Worm (Caenorhabditis elegans) whole organism, early embryonic: ENCODE data around the gene col-170.

Experiments
- F13C5.2 ChIP-seq: sonication (generic microtip); optimal IDR thresholded peaks from 2 replicates; lab custom pipeline; 2017; ENCODE audit warnings: mild to moderate bottlenecking, missing genetic modification characterization, inconsistent platforms, missing compliant biosample characterization
- aly-1 ChIP-seq: sonication (generic microtip); optimal IDR thresholded peaks from 2 replicates; lab custom pipeline; 2016; ENCODE audit warnings: missing genetic modification characterization, missing compliant biosample characterization
- ama-1 ChIP-seq: fragments of 150-350 bp; optimal IDR thresholded peaks from 2 replicates; lab custom pipeline; 2014
- ceh-13 ChIP-seq: fragments of 200-800 bp; sonication (Bioruptor generic); optimal IDR thresholded peaks from 2 replicates; lab custom pipeline; 2018; ENCODE audit warnings: mild to moderate bottlenecking, missing genetic modification characterization, missing compliant biosample characterization
- ceh-36 ChIP-seq: sonication (generic microtip); optimal IDR thresholded peaks from 2 replicates; lab custom pipeline; 2016; ENCODE audit warnings: missing genetic modification characterization, inconsistent platforms, missing compliant biosample characterization
- flt-1 ChIP-seq: fragments of 200-800 bp; sonication (Bioruptor generic); IDR thresholded peaks from 2 replicates; pipeline ENCODE4 v1.3.6; 2022; ENCODE audit warnings: missing genetic modification characterization, missing compliant biosample characterization
- hmbx-1 ChIP-seq: sonication (generic microtip); optimal IDR thresholded peaks from 2 replicates; lab custom pipeline; 2016; ENCODE audit warnings: mild to moderate bottlenecking, missing genetic modification characterization, missing compliant biosample characterization
- hmg-4 ChIP-seq: fragments of 200-800 bp; sonication (Bioruptor generic); optimal IDR thresholded peaks from 2 replicates; lab custom pipeline; 2018; ENCODE audit warnings: mild to moderate bottlenecking, missing genetic modification characterization, missing compliant biosample characterization
- hnd-1 ChIP-seq: sonication (generic microtip); optimal IDR thresholded peaks from 2 replicates; lab custom pipeline; 2016; ENCODE audit warnings: missing genetic modification characterization, missing compliant biosample characterization
- sea-1 ChIP-seq: fragments of 200-800 bp; sonication (Bioruptor generic); conservative IDR thresholded peaks from 2 replicates; pipeline ENCODE4 v1.3.6; 2022; ENCODE audit warnings: missing genetic modification characterization, missing compliant biosample characterization
- tbx-11 ChIP-seq: fragments of 200-800 bp; sonication (Bioruptor generic); IDR thresholded peaks from 2 replicates; pipeline ENCODE4 v1.3.6; 2022; ENCODE audit warnings: missing genetic modification characterization, missing compliant biosample characterization
- tbx-37 ChIP-seq: fragments of 200-800 bp; sonication (Bioruptor generic); conservative IDR thresholded peaks from 2 replicates; pipeline ENCODE4 v1.3.6; 2022; ENCODE audit warnings: missing genetic modification reagents, missing genetic modification characterization, missing compliant biosample characterization
- tra-4 ChIP-seq: sonication (generic microtip); optimal IDR thresholded peaks from 2 replicates; lab custom pipeline; 2017; ENCODE audit warnings: missing genetic modification characterization, missing compliant biosample characterization

DNA sequence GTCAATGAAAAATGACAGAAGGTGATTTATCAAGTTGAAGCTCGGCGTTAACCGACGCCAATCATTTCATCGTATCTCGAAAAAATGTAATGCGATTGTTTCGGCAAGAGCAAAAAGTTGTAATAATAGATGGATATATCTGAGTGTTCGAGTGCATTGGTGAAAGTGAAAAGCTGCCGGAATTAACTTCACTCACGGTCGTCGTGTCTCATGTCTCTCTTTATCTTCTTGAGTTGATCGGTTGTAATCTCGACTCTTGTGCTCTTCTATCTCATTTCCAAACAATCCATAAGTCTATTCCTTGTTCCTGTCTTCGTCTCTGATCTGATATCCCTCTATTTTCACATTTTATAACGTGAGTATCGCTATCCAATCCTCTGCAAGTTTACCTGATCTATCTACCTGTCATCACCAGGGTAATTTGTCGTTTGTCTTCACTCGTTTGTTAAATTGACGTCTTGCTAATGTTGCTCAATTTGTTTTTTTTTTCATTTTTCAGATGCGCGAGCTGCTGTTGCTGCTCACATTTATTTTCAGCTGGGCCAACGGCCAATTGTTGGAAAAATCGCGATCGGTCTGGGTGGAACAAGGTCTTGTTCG, 31.8 kb upstream of the col-170 start, which contains the start of gene cest-16:
- TF ChIP-seq flt-1 (GFP tag; lab: Robert Waterston, UW) (no peak), ama-1 (no peak), tra-4 (no peak), tbx-37 (GFP tag; lab: Robert Waterston, UW) (no peak), sea-1 (GFP tag; lab: Robert Waterston, UW) (no peak), tbx-11 (GFP tag; lab: Robert Waterston, UW) (no peak), F13C5.2 (tag; lab: Kevin White, UChicago) (no peak), aly-1 (tag; lab: Kevin White, UChicago) (no peak), hmbx-1 (no peak), hmg-4 (GFP tag; lab: Kevin White, UChicago) (no peak), hnd-1 (tag; lab: Kevin White, UChicago) (no peak), ceh-36 (tag; lab: Kevin White, UChicago) (no peak), ceh-13 (GFP tag; lab: Kevin White, UChicago) (no peak)
